Worm (Caenorhabditis elegans): ENCODE data around the gene F31D5.1.

The F31D5.1 gene

ce11 chrII:4183979-4184378 lies 35.2 kb upstream of the F31D5.1 start (continued):
- TF ChIP-seq snu-23 (GFP tag; optimal IDR thresholded peaks at IDR 0.05) (peak; percentile 32), rnt-1 (tag; optimal IDR thresholded peaks at IDR 0.05) (peak; percentile 76)

DNA sequence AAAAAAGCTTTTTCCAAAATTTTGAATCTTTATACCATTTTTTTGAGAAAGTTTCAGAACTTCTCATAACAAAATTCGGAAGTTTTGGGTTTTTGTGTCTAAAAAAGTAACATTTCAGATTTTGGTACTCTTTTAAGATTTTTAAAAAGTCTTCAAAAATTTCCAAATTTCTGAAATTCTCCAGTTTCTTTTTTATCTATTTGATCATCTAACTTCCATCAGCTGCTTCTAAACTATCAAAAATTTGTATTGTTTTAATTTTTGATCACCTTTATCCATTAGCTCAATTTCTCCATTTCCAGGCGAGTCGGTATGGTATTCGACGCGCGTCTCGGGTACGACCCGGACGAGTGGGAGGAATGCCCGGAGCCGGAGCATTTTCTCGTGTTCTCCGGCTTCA lies 32.8 kb upstream of the F31D5.1 start, which contains the start of gene cpna-1:
Gene cpna-1, plus strand, starts transcription at position 301 of the 400 bp plus-strand sequence.
- TF ChIP-seq hlh-4 (tag; optimal IDR thresholded peaks at IDR 0.05) (no peak), rnt-1 (tag; optimal IDR thresholded peaks at IDR 0.05) (no peak), F16B12.6 (tag; optimal IDR thresholded peaks at IDR 0.05) (no peak), nhr-85 (tag) (no peak), ztf-11 (tag; optimal IDR thresholded peaks at IDR 0.05) (no peak), nhr-28 (tag; optimal IDR thresholded peaks at IDR 0.05) (no peak), lir-3 (tag; optimal IDR thresholded peaks at IDR 0.05; ENCODE audit: poor library complexity) (no peak), pax-3 (tag; optimal IDR thresholded peaks at IDR 0.05) (no peak), ceh-82 (tag; optimal IDR thresholded peaks at IDR 0.05) (no peak), mdl-1 (tag; optimal IDR thresholded peaks at IDR 0.05) (no peak), snu-23 (GFP tag; optimal IDR thresholded peaks at IDR 0.05) (no peak), tbx-2 (tag; optimal IDR thresholded peaks at IDR 0.05) (no peak), tlp-1 (tag; optimal IDR thresholded peaks at IDR 0.05) (no peak)

ce11 chrII:4194127-4194526 lies 25.0 kb upstream of the F31D5.1 start, which contains the start of gene mth-2:
mth-2 (minus strand) TSS chrII:4194314.
- TF ChIP-seq dpl-1 (GFP tag; optimal IDR thresholded peaks at IDR 0.05) (no peak), lin-35 (GFP tag; optimal IDR thresholded peaks at IDR 0.05) (peak in 1 of 2 experiments; percentile 42), pqm-1 (tag; optimal IDR thresholded peaks at IDR 0.05) (peak; percentile 22), elt-3 (tag; optimal IDR thresholded peaks at IDR 0.05) (peak in 1 of 6 experiments; percentile 46), vab-15 (tag; optimal IDR thresholded peaks at IDR 0.05) (no peak), lin-14 (GFP tag; optimal IDR thresholded peaks at IDR 0.05) (peak; percentile 10), elt-2 (tag; optimal IDR thresholded peaks at IDR 0.05) (peak; percentile 93)

DNA sequence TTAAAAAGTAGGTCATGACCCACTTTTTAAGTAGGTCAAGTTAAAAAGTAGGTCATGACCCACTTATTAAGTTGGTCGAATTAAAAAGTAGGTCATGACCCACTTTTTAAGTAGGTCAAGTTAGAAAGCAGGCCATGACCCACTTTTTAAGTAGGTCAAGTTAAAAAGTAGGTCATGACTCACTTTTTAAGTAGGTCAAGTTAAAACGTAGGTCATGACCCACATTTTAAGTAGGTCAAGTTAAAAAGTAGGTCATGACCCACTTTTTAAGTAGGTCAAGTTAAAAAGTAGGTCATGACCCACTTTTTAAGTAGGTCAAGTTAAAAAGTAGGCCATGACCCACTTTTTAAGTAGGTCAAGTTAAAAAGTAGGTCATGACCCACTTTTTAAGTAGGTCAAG lies 16.5 kb upstream of the F31D5.1 start:
- peak; percentile 95 for TF ChIP-seq nhr-85 (tag)

ce11 chrII:4203729-4204184 lies 15.4 kb upstream of the F31D5.1 start, which contains the start of gene mth-1:
mth-1 (minus strand) TSS chrII:4203779.
- TF ChIP-seq lin-35 (GFP tag; optimal IDR thresholded peaks at IDR 0.05) (no peak), efl-1 (optimal IDR thresholded peaks at IDR 0.05) (no peak), efl-1 (GFP tag; optimal IDR thresholded peaks at IDR 0.05 in 1 of 2) (peak in 1 of 2 experiments; percentile 40), elt-2 (tag; optimal IDR thresholded peaks at IDR 0.05) (peak; percentile 97)

- TF ChIP-seq egl-13 (tag; optimal IDR thresholded peaks at IDR 0.05) (no peak), sup-37 (GFP tag; optimal IDR thresholded peaks at IDR 0.05) (no peak), tlp-1 (tag; optimal IDR thresholded peaks at IDR 0.05) (no peak), nhr-20 (tag; optimal IDR thresholded peaks at IDR 0.05) (no peak), pag-3 (tag; optimal IDR thresholded peaks at IDR 0.05; ENCODE audit: borderline replicate concordance, insufficient read depth) (no peak), zip-4 (GFP tag; optimal IDR thresholded peaks at IDR 0.05) (no peak), lin-39 (tag; optimal IDR thresholded peaks at IDR 0.05) (no peak), ceh-90 (tag; optimal IDR thresholded peaks at IDR 0.05) (no peak), ztf-11 (tag; optimal IDR thresholded peaks at IDR 0.05) (no peak), ets-5 (GFP tag; IDR thresholded peaks at IDR 0.05) (no peak), nhr-11 (tag; optimal IDR thresholded peaks at IDR 0.05) (no peak), lsy-2 (tag; optimal IDR thresholded peaks at IDR 0.05) (no peak)
Observed at ce11 chrII:4209071-4209747, 10.0 kb upstream of the F31D5.1 start, which contains the start of gene F31D5.6. F31D5.6 (plus strand) TSS chrII:4209697.

Data from whole organism, L1 larva.